Worm (Caenorhabditis elegans): Measurements from ENCODE around the gene Y53F4B.18.

Y53F4B.18 gene

DNA sequence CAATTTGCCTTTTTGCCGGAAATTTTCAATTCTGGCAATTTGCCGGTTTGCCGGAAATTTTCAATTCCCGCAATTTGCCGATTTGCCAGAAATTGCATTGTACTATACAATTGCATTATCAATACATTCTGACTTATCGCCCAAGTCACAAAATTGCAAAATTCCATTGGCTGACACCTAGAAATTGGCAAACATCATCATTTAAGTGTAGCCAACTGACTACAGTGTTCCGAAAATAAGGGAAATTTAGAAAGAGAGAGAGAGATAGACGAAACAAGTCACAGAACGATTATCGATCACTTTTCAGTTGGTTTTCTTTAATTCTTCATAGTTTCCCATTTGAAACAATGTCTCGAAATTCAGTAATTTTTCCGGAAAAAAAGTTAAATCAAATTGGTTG lies 39.9 kb upstream of the Y53F4B.18 start (continued):
- TF ChIP-seq dmd-6 (GFP tag; IDR thresholded peaks at IDR 0.05) (peak; percentile 77), set-16 (GFP tag; IDR thresholded peaks at IDR 0.05) (no peak), lsy-2 (tag; optimal IDR thresholded peaks at IDR 0.05) (peak in 1 of 2 experiments; percentile 27), nhr-6 (tag; optimal IDR thresholded peaks at IDR 0.05) (no peak), arid-1 (GFP tag; conservative IDR thresholded peaks at IDR 0.05) (no peak), nhr-77 (tag; optimal IDR thresholded peaks at IDR 0.05) (peak; percentile 97), ceh-44 (GFP tag; IDR thresholded peaks at IDR 0.05) (no peak), snpc-4 (tag; optimal IDR thresholded peaks at IDR 0.05) (no peak)

ce11 chrII:15109844-15110243 lies 38.4 kb upstream of the Y53F4B.18 start, which contains the start of gene Y53F4B.39:
Gene Y53F4B.39 (plus strand): TSS chrII:15110144.
- TF ChIP-seq snpc-1.2 (GFP tag; IDR thresholded peaks at IDR 0.05), result no peak
- no peak for TF ChIP-seq Y48G9A.11 (GFP tag; IDR thresholded peaks at IDR 0.05)
- peak in 1 of 2 experiments; percentile 26 for TF ChIP-seq unc-62 (GFP tag; optimal IDR thresholded peaks at IDR 0.05 in 1 of 2)
- TF ChIP-seq unc-62 (tag; optimal IDR thresholded peaks at IDR 0.05), result no peak

DNA sequence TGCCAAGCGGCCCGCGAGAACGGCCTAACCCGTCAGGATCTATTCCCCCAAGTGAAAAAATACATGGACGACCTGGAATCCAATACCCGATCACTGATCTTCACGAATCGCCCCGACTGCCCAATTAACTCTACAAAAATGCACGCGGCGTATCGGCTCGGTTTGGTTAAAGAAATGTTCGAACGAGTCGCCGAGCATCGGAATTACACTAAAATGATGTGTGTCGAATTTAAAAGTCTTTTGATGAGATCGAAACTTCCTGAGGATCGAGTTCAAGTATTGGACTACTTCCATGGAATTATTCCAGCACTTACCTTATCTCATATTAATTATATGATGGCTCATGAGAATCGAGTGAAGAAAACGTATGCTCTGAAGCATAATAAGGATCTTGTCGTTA lies 35.7 kb upstream of the Y53F4B.18 start:
- peak; percentile 93 for TF ChIP-seq aha-1 (tag)
- TF ChIP-seq T26A8.4 (GFP tag; IDR thresholded peaks at IDR 0.05), result no peak

- TF ChIP-seq Y48G9A.11 (GFP tag; IDR thresholded peaks at IDR 0.05) (0 out of 2 replicates have a peak, but pooled peaks have one; percentile 10), egl-43 (GFP tag; IDR thresholded peaks at IDR 0.05) (peak; percentile 49; the same call in 1 of the 2 replicates), nhr-42 (GFP tag; IDR thresholded peaks at IDR 0.05) (0 out of 2 replicates have a peak, but pooled peaks have one; percentile 56), ZK337.2 (GFP tag; IDR thresholded peaks at IDR 0.05) (peak; percentile 7; the same call in 1 of the 2 replicates)
Observed at ce11 chrII:15096328-15096727, 24.9 kb upstream of the Y53F4B.18 start.

ce11 chrII:15089896-15090230 lies 18.4 kb upstream of the Y53F4B.18 start, which contains the start of gene Y53F4B.21:
Gene Y53F4B.21 (plus strand): TSS chrII:15090180.
- TF ChIP-seq lin-15B (tag; optimal IDR thresholded peaks at IDR 0.05) (no peak), T20F7.1 (GFP tag; optimal IDR thresholded peaks at IDR 0.05) (peak; percentile 92)

ce11 chrII:15089086-15089895 lies 17.8 kb upstream of the Y53F4B.18 start:
- TF ChIP-seq rbr-2 (tag; optimal IDR thresholded peaks at IDR 0.05) (peak; percentile 2), nhr-28 (tag; optimal IDR thresholded peaks at IDR 0.05) (no peak), unc-130 (GFP tag; optimal IDR thresholded peaks at IDR 0.05) (peak; percentile 81), madf-9 (GFP tag; conservative IDR thresholded peaks at IDR 0.05) (no peak), dmd-6 (GFP tag; IDR thresholded peaks at IDR 0.05) (peak; percentile 54), ceh-62 (tag; optimal IDR thresholded peaks at IDR 0.05) (no peak), sdz-12 (GFP tag; optimal IDR thresholded peaks at IDR 0.05) (no peak), gei-8 (GFP tag; optimal IDR thresholded peaks at IDR 0.05) (no peak), daf-19 (GFP tag; conservative IDR thresholded peaks at IDR 0.05) (no peak), hlh-11 (tag; optimal IDR thresholded peaks at IDR 0.05) (no peak), ceh-82 (tag; optimal IDR thresholded peaks at IDR 0.05) (no peak), zfp-3 (GFP tag; conservative IDR thresholded peaks at IDR 0.05) (0 out of 2 replicates have a peak, but pooled peaks have one; percentile 30), dpl-1 (GFP tag; optimal IDR thresholded peaks at IDR 0.05) (peak; percentile 92), madf-5 (GFP tag; IDR thresholded peaks at IDR 0.05) (no peak), set-16 (GFP tag; IDR thresholded peaks at IDR 0.05) (peak; percentile 70; the same call in 1 of the 2 replicates), hmg-1.1 (GFP tag; IDR thresholded peaks at IDR 0.05) (0 out of 2 replicates have a peak, but pooled peaks have one; percentile 8), unc-62 (GFP tag; optimal IDR thresholded peaks at IDR 0.05 in 1 of 2) (peak in 1 of 2 experiments; percentile 94), unc-62 (tag; optimal IDR thresholded peaks at IDR 0.05) (no peak), nhr-41 (GFP tag; IDR thresholded peaks at IDR 0.05) (no peak), lin-38 (GFP tag; IDR thresholded peaks at IDR 0.05) (peak; percentile 60), tra-1 (GFP tag; IDR thresholded peaks at IDR 0.05) (0 out of 2 replicates have a peak, but pooled peaks have one; percentile 6), fkh-10 (GFP tag; optimal IDR thresholded peaks at IDR 0.05) (no peak), ztf-11 (tag; optimal IDR thresholded peaks at IDR 0.05) (no peak), F37D6.2 (tag; optimal IDR thresholded peaks at IDR 0.05) (peak; percentile 8), nhr-11 (tag; optimal IDR thresholded peaks at IDR 0.05) (no peak), F49E8.2 (tag; optimal IDR thresholded peaks at IDR 0.05; ENCODE audit: borderline replicate concordance) (peak; percentile 26)
